Worm (Caenorhabditis elegans): Measurements from ENCODE around the gene ify-1.

ify-1 gene

DNA sequence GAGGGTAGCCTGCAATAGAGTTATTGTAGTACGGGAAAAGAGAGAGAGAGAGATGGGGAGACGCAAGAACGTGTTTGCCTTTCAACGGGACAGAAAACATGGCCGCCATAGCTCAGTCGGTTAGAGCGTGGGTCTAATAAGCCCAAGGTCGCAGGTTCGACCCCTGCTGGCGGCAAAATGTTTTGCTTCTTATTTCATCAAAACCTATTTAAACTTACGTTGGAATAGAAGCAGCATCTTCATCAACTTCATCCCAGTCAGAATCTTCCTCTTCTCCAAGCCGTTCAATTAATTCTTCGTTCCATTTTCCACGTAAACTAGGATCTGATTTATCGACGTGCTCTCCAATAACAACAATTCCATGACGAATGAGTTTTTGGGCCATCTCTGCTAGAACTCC lies 22.3 kb downstream of the ify-1 start:
- peak; percentile 8 for TF ChIP-seq blmp-1 (tag; optimal IDR thresholded peaks at IDR 0.05)
- no peak for TF ChIP-seq nhr-12 (tag; optimal IDR thresholded peaks at IDR 0.05)
- TF ChIP-seq ztf-11 (tag; optimal IDR thresholded peaks at IDR 0.05) = peak; percentile 85
- peak; percentile 28 for TF ChIP-seq nhr-237 (tag; optimal IDR thresholded peaks at IDR 0.05)
- no peak for TF ChIP-seq nhr-2 (tag; optimal IDR thresholded peaks at IDR 0.05)
- no peak for TF ChIP-seq ceh-39 (tag; optimal IDR thresholded peaks at IDR 0.05)
- peak; percentile 97 for TF ChIP-seq mls-2 (tag; optimal IDR thresholded peaks at IDR 0.05)
- TF ChIP-seq cnd-1 (tag; optimal IDR thresholded peaks at IDR 0.05) = peak; percentile 95
- TF ChIP-seq elt-1 (tag; optimal IDR thresholded peaks at IDR 0.05; ENCODE audit: borderline replicate concordance, insufficient read depth) = peak; percentile 4
- TF ChIP-seq snpc-4 (tag; optimal IDR thresholded peaks at IDR 0.05) = no peak
- no peak for TF ChIP-seq elt-3 (tag; optimal IDR thresholded peaks at IDR 0.05)
- TF ChIP-seq mab-5 (tag; optimal IDR thresholded peaks at IDR 0.05) = no peak
- peak; percentile 96 for TF ChIP-seq sptf-1 (tag; optimal IDR thresholded peaks at IDR 0.05)
- TF ChIP-seq lin-32 (GFP tag; optimal IDR thresholded peaks at IDR 0.05) = peak; percentile 93
- TF ChIP-seq tbx-8 (GFP tag; optimal IDR thresholded peaks at IDR 0.05) = peak; percentile 88
- peak; percentile 89 for TF ChIP-seq unc-120 (tag; optimal IDR thresholded peaks at IDR 0.05; ENCODE audit: poor library complexity, severe bottlenecking)
- TF ChIP-seq ham-2 (GFP tag; optimal IDR thresholded peaks at IDR 0.05) = peak; percentile 93
- TF ChIP-seq nhr-28 (tag; optimal IDR thresholded peaks at IDR 0.05) = peak; percentile 53
- peak; percentile 87 for TF ChIP-seq ceh-43 (GFP tag; optimal IDR thresholded peaks at IDR 0.05)
- no peak for TF ChIP-seq zip-8 (tag; optimal IDR thresholded peaks at IDR 0.05)
- peak; percentile 92 for TF ChIP-seq sem-2 (GFP tag; optimal IDR thresholded peaks at IDR 0.05)
- peak; percentile 95 for TF ChIP-seq drap-1 (GFP tag; optimal IDR thresholded peaks at IDR 0.05)
- peak; percentile 34 for TF ChIP-seq hlh-1 (tag; optimal IDR thresholded peaks at IDR 0.05)
- TF ChIP-seq lsy-2 (tag; optimal IDR thresholded peaks at IDR 0.05) = peak; percentile 61
- peak; percentile 48 for TF ChIP-seq lin-13 (tag; optimal IDR thresholded peaks at IDR 0.05)
- TF ChIP-seq nhr-76 (tag; optimal IDR thresholded peaks at IDR 0.05) = no peak
- TF ChIP-seq flh-1 (GFP tag; optimal IDR thresholded peaks at IDR 0.05) = peak; percentile 80
- peak; percentile 82 for TF ChIP-seq bed-3 (GFP tag; optimal IDR thresholded peaks at IDR 0.05)
- TF ChIP-seq M03D4.4 (tag; optimal IDR thresholded peaks at IDR 0.05) = peak; percentile 94
- TF ChIP-seq ces-1 (GFP tag; optimal IDR thresholded peaks at IDR 0.05) = no peak
- TF ChIP-seq unc-39 (tag; optimal IDR thresholded peaks at IDR 0.05) = peak; percentile 27
- peak; percentile 59 for TF ChIP-seq unc-62 (GFP tag; optimal IDR thresholded peaks at IDR 0.05)
- peak; percentile 75 for TF ChIP-seq ceh-83 (GFP tag; optimal IDR thresholded peaks at IDR 0.05)
- peak; percentile 63 for TF ChIP-seq pha-4 (tag; optimal IDR thresholded peaks at IDR 0.05)
- peak; percentile 39 for TF ChIP-seq mep-1 (tag; optimal IDR thresholded peaks at IDR 0.05)

DNA sequence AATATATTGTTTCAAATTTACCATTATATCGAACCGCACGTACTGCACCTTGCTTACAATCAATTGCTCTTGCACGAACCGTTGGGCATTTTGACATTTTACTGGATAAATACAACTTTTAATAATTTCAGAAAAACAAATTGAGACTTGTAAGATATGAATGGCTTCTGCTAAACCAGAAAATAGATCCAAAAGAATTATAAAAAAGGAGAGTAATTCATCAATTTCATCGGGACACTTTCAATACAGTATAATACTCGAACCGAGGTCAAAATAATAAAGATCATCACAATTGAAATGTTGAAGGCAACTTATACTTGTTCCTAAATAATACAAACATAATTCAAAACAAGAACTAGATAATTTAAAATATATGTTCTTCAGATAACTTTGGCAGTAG lies 23.4 kb downstream of the ify-1 start, which contains the start of gene wdr-83:
Gene wdr-83 (minus strand): TSS at position 101 of the 400 bp plus-strand sequence.
- no peak for TF ChIP-seq ces-1 (GFP tag; optimal IDR thresholded peaks at IDR 0.05)
- no peak for TF ChIP-seq nhr-2 (tag; optimal IDR thresholded peaks at IDR 0.05)
- no peak for TF ChIP-seq mab-5 (tag; optimal IDR thresholded peaks at IDR 0.05)
- TF ChIP-seq nhr-237 (tag; optimal IDR thresholded peaks at IDR 0.05) = no peak
- TF ChIP-seq hlh-1 (tag; optimal IDR thresholded peaks at IDR 0.05) = no peak
- TF ChIP-seq lsy-2 (tag; optimal IDR thresholded peaks at IDR 0.05) = no peak
- no peak for TF ChIP-seq blmp-1 (tag; optimal IDR thresholded peaks at IDR 0.05)
- no peak for TF ChIP-seq nhr-28 (tag; optimal IDR thresholded peaks at IDR 0.05)
- no peak for TF ChIP-seq zip-8 (tag; optimal IDR thresholded peaks at IDR 0.05)
- no peak for TF ChIP-seq unc-62 (GFP tag; optimal IDR thresholded peaks at IDR 0.05)
- TF ChIP-seq ceh-39 (tag; optimal IDR thresholded peaks at IDR 0.05) = no peak
- TF ChIP-seq snpc-4 (tag; optimal IDR thresholded peaks at IDR 0.05) = no peak

DNA sequence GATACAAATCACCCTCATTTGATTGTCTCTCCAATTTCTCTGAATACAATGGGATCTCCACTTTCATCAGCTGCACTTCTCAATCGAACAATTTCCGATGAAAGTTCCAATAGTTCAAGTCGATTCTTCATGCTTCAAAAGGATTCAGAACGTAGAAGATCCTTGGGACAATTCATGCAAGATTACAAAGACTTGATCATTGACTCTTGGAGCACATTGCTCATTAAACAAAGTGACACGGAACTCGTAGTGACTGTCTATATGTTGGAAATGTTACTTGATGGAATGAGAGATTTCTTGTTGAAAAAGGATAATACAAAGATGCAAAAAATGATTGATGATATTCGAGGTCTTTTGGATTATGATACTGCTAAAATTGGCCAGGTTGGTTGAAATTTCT lies 27.0 kb downstream of the ify-1 start:
- no peak for TF ChIP-seq unc-39 (tag; optimal IDR thresholded peaks at IDR 0.05)
- no peak for TF ChIP-seq unc-62 (GFP tag; optimal IDR thresholded peaks at IDR 0.05)
- TF ChIP-seq elt-1 (tag; optimal IDR thresholded peaks at IDR 0.05; ENCODE audit: borderline replicate concordance, insufficient read depth) = no peak
- no peak for TF ChIP-seq mab-5 (tag; optimal IDR thresholded peaks at IDR 0.05)
- no peak for TF ChIP-seq lin-13 (tag; optimal IDR thresholded peaks at IDR 0.05)
- TF ChIP-seq elt-3 (tag; optimal IDR thresholded peaks at IDR 0.05) = no peak
- TF ChIP-seq bed-3 (GFP tag; optimal IDR thresholded peaks at IDR 0.05) = no peak
- no peak for TF ChIP-seq flh-1 (GFP tag; optimal IDR thresholded peaks at IDR 0.05)
- no peak for TF ChIP-seq nhr-28 (tag; optimal IDR thresholded peaks at IDR 0.05)

Data from whole organism, mixed stage, embryonic.